Fruit fly (Drosophila melanogaster): ENCODE data around the gene Diedel3.

DNA sequence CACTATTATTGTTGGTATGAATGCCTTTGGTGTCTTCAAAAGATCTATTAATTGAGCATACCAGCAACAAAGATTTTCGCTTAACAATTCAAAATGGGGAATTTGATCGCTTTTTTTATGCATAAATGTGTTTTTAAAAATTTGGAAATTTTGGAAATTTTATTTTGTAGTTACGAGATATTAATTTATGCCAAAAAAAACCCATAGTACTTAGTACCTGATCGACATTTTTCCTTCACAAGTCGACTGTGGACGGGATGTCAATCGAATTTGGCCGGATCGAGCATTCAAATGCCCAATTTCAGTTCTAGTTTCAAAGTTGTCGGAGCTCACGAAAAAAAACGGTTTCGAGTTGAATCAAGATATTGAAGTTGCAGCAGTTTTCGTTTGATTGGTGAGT is 6.4 kb downstream of the Diedel3 start, which contains the start of gene CG14190:
- TF ChIP-seq zen (tag; optimal IDR thresholded peaks at IDR 0.05) (no peak), Jarid2 (GFP tag; optimal IDR thresholded peaks at IDR 0.05) (no peak), CG30403 (GFP tag; optimal IDR thresholded peaks at IDR 0.05) (no peak), Sox102F (GFP tag; optimal IDR thresholded peaks at IDR 0.05) (no peak), CG6689 (GFP tag; IDR thresholded peaks at IDR 0.05) (no peak), CG4820 (GFP tag; optimal IDR thresholded peaks at IDR 0.05) (no peak), Mad (GFP tag; optimal IDR thresholded peaks at IDR 0.05) (no peak)
